Fruit fly (Drosophila melanogaster) whole organism, prepupa: ENCODE data around the gene eIF1A.

Source experiments
- CG10669 ChIP-seq: fragments of 200-800 bp; sonication (Bioruptor generic); optimal IDR thresholded peaks from 3 replicates; lab custom pipeline; 2018; ENCODE audit warnings: missing biosample characterization, mild to moderate bottlenecking, missing genetic modification characterization, moderate library complexity
- CG11294 ChIP-seq: fragments of 200-800 bp; sonication (Bioruptor generic); IDR thresholded peaks from 2 replicates; pipeline ENCODE4 v1.3.6; 2022; ENCODE audit warnings: missing biosample characterization, missing genetic modification characterization
- CG1621 ChIP-seq: fragments of 200-800 bp; sonication (Bioruptor generic); optimal IDR thresholded peaks from 3 replicates; lab custom pipeline; 2018; ENCODE audit warnings: missing biosample characterization, mild to moderate bottlenecking, missing genetic modification characterization
- CG3032 ChIP-seq: fragments of 200-800 bp; optimal IDR thresholded peaks from 2 replicates; lab custom pipeline; 2019; ENCODE audit warnings: missing biosample characterization, mild to moderate bottlenecking, missing genetic modification characterization, moderate library complexity
- CG31627 ChIP-seq: fragments of 200-800 bp; sonication (Bioruptor generic); optimal IDR thresholded peaks from 3 replicates; lab custom pipeline; 2016; ENCODE audit warnings: missing biosample characterization, missing genetic modification characterization
- CG34406 ChIP-seq: fragments of 200-800 bp; sonication (Bioruptor generic); optimal IDR thresholded peaks from 3 replicates; lab custom pipeline; 2016; ENCODE audit warnings: missing biosample characterization, missing genetic modification characterization
- CG4318 ChIP-seq: fragments of 200-800 bp; sonication (Bioruptor generic); optimal IDR thresholded peaks from 3 replicates; lab custom pipeline; 2017; ENCODE audit warnings: missing biosample characterization, mild to moderate bottlenecking, missing genetic modification characterization
- CG6163 ChIP-seq: fragments of 200-800 bp; sonication (Bioruptor generic); IDR thresholded peaks from 3 replicates; pipeline ENCODE4 v1.3.6; 2022; ENCODE audit warnings: missing biosample characterization, missing genetic modification characterization
- CG6792 ChIP-seq: fragments of 200-800 bp; sonication (Bioruptor generic); optimal IDR thresholded peaks from 3 replicates; lab custom pipeline; 2016; ENCODE audit warnings: missing biosample characterization, missing genetic modification characterization
- CG6808 ChIP-seq: fragments of 200-800 bp; sonication (Bioruptor generic); optimal IDR thresholded peaks from 3 replicates; lab custom pipeline; 2017; ENCODE audit warnings: missing biosample characterization, missing genetic modification characterization, mild to moderate bottlenecking, moderate library complexity, missing genetic modification reagents
- CG6854 ChIP-seq: fragments of 200-800 bp; sonication (Bioruptor generic); optimal IDR thresholded peaks from 2 replicates; lab custom pipeline; 2017; ENCODE audit warnings: missing biosample characterization, mild to moderate bottlenecking, missing genetic modification characterization
- CG7368 ChIP-seq: fragments of 200-800 bp; sonication (Bioruptor generic); optimal IDR thresholded peaks from 3 replicates; lab custom pipeline; 2016; ENCODE audit warnings: missing biosample characterization, missing genetic modification characterization
- CG8119 ChIP-seq: fragments of 200-800 bp; sonication (Bioruptor generic); IDR thresholded peaks from 3 replicates; pipeline ENCODE4 v1.3.6; 2022; ENCODE audit warnings: missing biosample characterization, missing genetic modification characterization
- CG8319 ChIP-seq: fragments of 200-800 bp; sonication (Bioruptor generic); optimal IDR thresholded peaks from 3 replicates; lab custom pipeline; 2016; ENCODE audit warnings: missing biosample characterization, missing genetic modification characterization
- Eip78C ChIP-seq: fragments of 200-800 bp; sonication (Bioruptor generic); peaks from one replicate; lab custom pipeline; 2016; ENCODE audit warnings: missing biosample characterization, missing genetic modification characterization
- Eip93F ChIP-seq: fragments of 200-800 bp; sonication (Bioruptor generic); optimal IDR thresholded peaks from 2 replicates; lab custom pipeline; 2016; ENCODE audit warnings: missing biosample characterization, mild to moderate bottlenecking, missing genetic modification characterization
- Ets96B ChIP-seq: fragments of 200-800 bp; optimal IDR thresholded peaks from 2 replicates; lab custom pipeline; 2019; ENCODE audit warnings: missing biosample characterization, mild to moderate bottlenecking, missing genetic modification characterization, moderate library complexity
- Gug ChIP-seq: fragments of 200-800 bp; sonication (Bioruptor generic); IDR thresholded peaks from 2 replicates; pipeline ENCODE4 v1.3.6; 2022; ENCODE audit warnings: missing biosample characterization, missing genetic modification characterization
- Hr38 ChIP-seq: sonication (Bioruptor generic); optimal IDR thresholded peaks from 2 replicates; lab custom pipeline; 2016; ENCODE audit warnings: missing biosample characterization, missing genetic modification characterization
- Hr39 ChIP-seq: fragments of 200-800 bp; sonication (Bioruptor generic); optimal IDR thresholded peaks from 2 replicates; lab custom pipeline; 2016; ENCODE audit warnings: missing biosample characterization, missing genetic modification characterization
- Met ChIP-seq: fragments of 200-800 bp; sonication (Bioruptor generic); optimal IDR thresholded peaks from 3 replicates; lab custom pipeline; 2016; ENCODE audit warnings: missing biosample characterization, missing genetic modification characterization
- Smox ChIP-seq: fragments of 200-800 bp; sonication (Bioruptor generic); optimal IDR thresholded peaks from 3 replicates; lab custom pipeline; 2016; ENCODE audit warnings: missing biosample characterization, missing genetic modification characterization
- Sox14 ChIP-seq: fragments of 200-800 bp; sonication (Bioruptor generic); optimal IDR thresholded peaks from 3 replicates; lab custom pipeline; 2016; ENCODE audit warnings: missing biosample characterization, missing genetic modification characterization
- Sox15 ChIP-seq: fragments of 200-800 bp; sonication (Bioruptor generic); optimal IDR thresholded peaks from 3 replicates; lab custom pipeline; 2016; ENCODE audit warnings: missing biosample characterization, missing genetic modification characterization
- acj6 ChIP-seq: fragments of 200-800 bp; sonication (Bioruptor generic); optimal IDR thresholded peaks from 3 replicates; lab custom pipeline; 2016; ENCODE audit warnings: missing biosample characterization, missing genetic modification characterization
- dac ChIP-seq: fragments of 200-800 bp; sonication (Bioruptor generic); optimal IDR thresholded peaks from 2 replicates; lab custom pipeline; 2017; ENCODE audit warnings: missing biosample characterization, mild to moderate bottlenecking, missing genetic modification characterization
- eg ChIP-seq: fragments of 200-800 bp; sonication (Bioruptor generic); IDR thresholded peaks from 3 replicates; pipeline ENCODE4 v1.3.6; 2022; ENCODE audit warnings: missing biosample characterization, missing genetic modification characterization
- fkh ChIP-seq: fragments of 200-800 bp; sonication (Bioruptor generic); optimal IDR thresholded peaks from 3 replicates; lab custom pipeline; 2017; ENCODE audit warnings: missing biosample characterization, mild to moderate bottlenecking, missing genetic modification characterization, moderate library complexity
- lz ChIP-seq: fragments of 200-800 bp; sonication (Bioruptor generic); optimal IDR thresholded peaks from 3 replicates; lab custom pipeline; 2016; ENCODE audit warnings: missing biosample characterization, missing genetic modification characterization
- ss ChIP-seq, 2 experiments: fragments of 200-800 bp; sonication (Bioruptor generic); optimal IDR thresholded peaks; 2 replicates in 1 of 2; 3 replicates in 1 of 2; lab custom pipeline; 2017 to 2018; ENCODE audit warnings: mild to moderate bottlenecking in 2 of 2, missing biosample characterization in 2 of 2, missing genetic modification characterization in 2 of 2, moderate library complexity in 1 of 2
- svp ChIP-seq: fragments of 200-800 bp; sonication (Bioruptor generic); peaks from one replicate; lab custom pipeline; 2016; ENCODE audit warnings: missing biosample characterization, missing genetic modification characterization
- topi ChIP-seq: fragments of 200-800 bp; sonication (Bioruptor generic); optimal IDR thresholded peaks from 3 replicates; lab custom pipeline; 2016; ENCODE audit warnings: missing biosample characterization, missing genetic modification characterization
- vri ChIP-seq: fragments of 200-800 bp; sonication (Bioruptor generic); optimal IDR thresholded peaks from 3 replicates; lab custom pipeline; 2016; ENCODE audit warnings: missing biosample characterization, mild to moderate bottlenecking, missing genetic modification characterization

eIF1A gene

dm6 chr3R:18226809-18227157, 47.7 kb upstream of the eIF1A start:
- no peak for TF ChIP-seq CG6792 (GFP tag; lab: Kevin White, UChicago)
- TF ChIP-seq dac: no peak
- no peak for TF ChIP-seq CG6163 (GFP tag; lab: Robert Waterston, UW)
- no peak for TF ChIP-seq topi (GFP tag; lab: Kevin White, UChicago)
- TF ChIP-seq Met: no peak
- TF ChIP-seq CG8319: no peak
- no peak for TF ChIP-seq vri (GFP tag; lab: Kevin White, UChicago)
- TF ChIP-seq, all 60 proteins: peak for 0

- TF ChIP-seq vri (GFP tag; lab: Kevin White, UChicago): peak; percentile 49
- no peak for TF ChIP-seq CG1621 (tag; lab: Kevin White, UChicago)
- peak; percentile 95 for TF ChIP-seq svp (GFP tag; lab: Kevin White, UChicago)
- TF ChIP-seq, all 60 proteins: peak for 2
Observed at dm6 chr3R:18227385-18227784, 47.1 kb upstream of the eIF1A start.

- TF ChIP-seq CG31627 (GFP tag; lab: Kevin White, UChicago): no peak
- TF ChIP-seq CG8119 (GFP tag; lab: Robert Waterston, UW): no peak
- TF ChIP-seq CG6808: no peak
- peak; percentile 66 for TF ChIP-seq Eip78C (GFP tag; lab: Kevin White, UChicago)
- TF ChIP-seq CG6854: no peak
- no peak for TF ChIP-seq lz (GFP tag; lab: Kevin White, UChicago)
- TF ChIP-seq Sox14: no peak
- TF ChIP-seq acj6 (GFP tag; lab: Kevin White, UChicago): no peak
- TF ChIP-seq CG3032: no peak
- peak; percentile 44 for TF ChIP-seq svp (GFP tag; lab: Kevin White, UChicago)
- no peak for TF ChIP-seq Hr38 (GFP tag; lab: Kevin White, UChicago)
- TF ChIP-seq CG11294 (GFP tag; lab: Robert Waterston, UW): no peak
- TF ChIP-seq ss (GFP tag; optimal IDR thresholded peaks at IDR 0.05; lab: Kevin White, UChicago): no peak
- no peak for TF ChIP-seq Eip93F (GFP tag; lab: Kevin White, UChicago)
- TF ChIP-seq CG6792 (GFP tag; lab: Kevin White, UChicago): no peak
- TF ChIP-seq CG8319: no peak
Observed at dm6 chr3R:18228713-18229222, 45.7 kb upstream of the eIF1A start.

dm6 chr3R:18230229-18230628, 44.2 kb upstream of the eIF1A start:
- TF ChIP-seq CG3032 (no peak), svp (GFP tag; lab: Kevin White, UChicago) (peak; percentile 72)

- TF ChIP-seq Eip78C (GFP tag; lab: Kevin White, UChicago) (no peak), Hr39 (GFP tag; lab: Kevin White, UChicago) (no peak), Smox (GFP tag; lab: Kevin White, UChicago) (no peak), CG34406 (GFP tag; lab: Kevin White, UChicago) (no peak), CG6808 (no peak), svp (GFP tag; lab: Kevin White, UChicago) (no peak), Sox15 (GFP tag; lab: Kevin White, UChicago) (no peak), fkh (no peak)
Observed at dm6 chr3R:18232187-18232586, 42.3 kb upstream of the eIF1A start.

dm6 chr3R:18234699-18235257, 39.7 kb upstream of the eIF1A start:
- TF ChIP-seq CG11294 (GFP tag; lab: Robert Waterston, UW): no peak
- no peak for TF ChIP-seq CG4318 (GFP tag; lab: Kevin White, UChicago)
- TF ChIP-seq CG10669 (GFP tag; lab: Kevin White, UChicago): no peak
- TF ChIP-seq eg: no peak
- TF ChIP-seq Gug (GFP tag; lab: Robert Waterston, UW): no peak
- TF ChIP-seq Ets96B (tag; lab: Kevin White, UChicago): no peak
- no peak for TF ChIP-seq Hr38 (GFP tag; lab: Kevin White, UChicago)
- no peak for TF ChIP-seq CG7368
- no peak for TF ChIP-seq Smox (GFP tag; lab: Kevin White, UChicago)
- no peak for TF ChIP-seq CG6808
